Worm (Caenorhabditis elegans) whole organism, early embryonic: ENCODE measurements around the gene btb-8.

Experiments
- B0310.2 ChIP-seq: sonication (generic microtip); optimal IDR thresholded peaks from 2 replicates; lab custom pipeline; 2016; ENCODE audit warnings: mild to moderate bottlenecking, missing genetic modification characterization, missing compliant biosample characterization
- F13C5.2 ChIP-seq: sonication (generic microtip); optimal IDR thresholded peaks from 2 replicates; lab custom pipeline; 2017; ENCODE audit warnings: mild to moderate bottlenecking, missing genetic modification characterization, inconsistent platforms, missing compliant biosample characterization
- aly-1 ChIP-seq: sonication (generic microtip); optimal IDR thresholded peaks from 2 replicates; lab custom pipeline; 2016; ENCODE audit warnings: missing genetic modification characterization, missing compliant biosample characterization
- ama-1 ChIP-seq: fragments of 150-350 bp; optimal IDR thresholded peaks from 2 replicates; lab custom pipeline; 2014
- ceh-13 ChIP-seq: fragments of 200-800 bp; sonication (Bioruptor generic); optimal IDR thresholded peaks from 2 replicates; lab custom pipeline; 2018; ENCODE audit warnings: mild to moderate bottlenecking, missing genetic modification characterization, missing compliant biosample characterization
- ets-7 ChIP-seq: sonication (generic microtip); optimal IDR thresholded peaks from 2 replicates; lab custom pipeline; 2016; ENCODE audit warnings: missing genotype, missing genetic modification characterization, missing compliant biosample characterization
- flt-1 ChIP-seq: fragments of 200-800 bp; sonication (Bioruptor generic); IDR thresholded peaks from 2 replicates; pipeline ENCODE4 v1.3.6; 2022; ENCODE audit warnings: missing genetic modification characterization, missing compliant biosample characterization
- hmbx-1 ChIP-seq: sonication (generic microtip); optimal IDR thresholded peaks from 2 replicates; lab custom pipeline; 2016; ENCODE audit warnings: mild to moderate bottlenecking, missing genetic modification characterization, missing compliant biosample characterization
- hmg-4 ChIP-seq: fragments of 200-800 bp; sonication (Bioruptor generic); optimal IDR thresholded peaks from 2 replicates; lab custom pipeline; 2018; ENCODE audit warnings: mild to moderate bottlenecking, missing genetic modification characterization, missing compliant biosample characterization
- pes-1 ChIP-seq: fragments of 200-800 bp; sonication (Bioruptor generic); IDR thresholded peaks from 2 replicates; pipeline ENCODE4 v1.3.6; 2022; ENCODE audit warnings: missing genetic modification reagents, missing genetic modification characterization, missing compliant biosample characterization
- sea-1 ChIP-seq: fragments of 200-800 bp; sonication (Bioruptor generic); conservative IDR thresholded peaks from 2 replicates; pipeline ENCODE4 v1.3.6; 2022; ENCODE audit warnings: missing genetic modification characterization, missing compliant biosample characterization
- tbx-11 ChIP-seq: fragments of 200-800 bp; sonication (Bioruptor generic); IDR thresholded peaks from 2 replicates; pipeline ENCODE4 v1.3.6; 2022; ENCODE audit warnings: missing genetic modification characterization, missing compliant biosample characterization
- tra-4 ChIP-seq: sonication (generic microtip); optimal IDR thresholded peaks from 2 replicates; lab custom pipeline; 2017; ENCODE audit warnings: missing genetic modification characterization, missing compliant biosample characterization

- TF ChIP-seq tbx-11 (GFP tag; lab: Robert Waterston, UW) (no peak), ama-1 (lab: Kevin White, UChicago) (no peak), tra-4 (tag; lab: Kevin White, UChicago) (no peak), B0310.2 (tag; lab: Kevin White, UChicago) (no peak), pes-1 (GFP tag; lab: Robert Waterston, UW) (no peak), ets-7 (tag; lab: Kevin White, UChicago) (no peak), aly-1 (tag; lab: Kevin White, UChicago) (no peak), ceh-13 (GFP tag; lab: Kevin White, UChicago) (no peak), hmg-4 (GFP tag; lab: Kevin White, UChicago) (no peak), sea-1 (no peak), hmbx-1 (tag; lab: Kevin White, UChicago) (no peak), flt-1 (GFP tag; lab: Robert Waterston, UW) (no peak), F13C5.2 (tag; lab: Kevin White, UChicago) (no peak)
Measured at ce11 chrII:1679081-1679480, 43.5 kb upstream of the btb-8 start, which contains the start of gene irld-36.
